Worm (Caenorhabditis elegans): Measurements from ENCODE around the gene tag-325.

- TF ChIP-seq nfya-1 (tag; optimal IDR thresholded peaks at IDR 0.05; ENCODE audit: insufficient read depth), result no peak
- no peak for TF ChIP-seq lin-39 (tag; optimal IDR thresholded peaks at IDR 0.05)
These were observed 18.1 kb downstream of the tag-325 start, which contains the start of gene arl-6 for ce11 chrIII:4814730-4815129.

Measured in whole organism, L3 larva.